Worm (Caenorhabditis elegans): ENCODE data around the gene R05F9.7.

- TF ChIP-seq nhr-25 (tag; optimal IDR thresholded peaks at IDR 0.05) (no peak), elt-1 (tag; optimal IDR thresholded peaks at IDR 0.05) (no peak), sem-4 (tag; optimal IDR thresholded peaks at IDR 0.05) (no peak), ama-1 (optimal IDR thresholded peaks at IDR 0.05) (no peak), blmp-1 (tag; optimal IDR thresholded peaks at IDR 0.05; ENCODE audit: insufficient read depth) (no peak), snpc-4 (tag; optimal IDR thresholded peaks at IDR 0.05) (no peak), lin-39 (tag; optimal IDR thresholded peaks at IDR 0.05) (no peak)
Measured at ce11 chrII:4937743-4938142, 51.7 kb downstream of the R05F9.7 start, which contains the start of gene ZK546.4.
